Worm (Caenorhabditis elegans) whole organism, L4/young adult: Measurements from ENCODE around the gene comt-5.

Experiments used
- W03F9.2 ChIP-seq: fragments of 150-350 bp; optimal IDR thresholded peaks from 2 replicates; lab custom pipeline; 2014; ENCODE audit warnings: missing biosample characterization, missing genetic modification characterization
- him-1 ChIP-seq: sonication (generic microtip); optimal IDR thresholded peaks from 2 replicates; lab custom pipeline; 2016; ENCODE audit warnings: missing genotype, missing genetic modification reagents, missing genetic modification characterization, missing compliant biosample characterization

- TF ChIP-seq W03F9.2 (no peak), him-1 (no peak)
Observed at ce11 chrV:2030661-2031060, 22.7 kb downstream of the comt-5 start.
